Worm (Caenorhabditis elegans): ENCODE data around the gene B0495.9.

DNA sequence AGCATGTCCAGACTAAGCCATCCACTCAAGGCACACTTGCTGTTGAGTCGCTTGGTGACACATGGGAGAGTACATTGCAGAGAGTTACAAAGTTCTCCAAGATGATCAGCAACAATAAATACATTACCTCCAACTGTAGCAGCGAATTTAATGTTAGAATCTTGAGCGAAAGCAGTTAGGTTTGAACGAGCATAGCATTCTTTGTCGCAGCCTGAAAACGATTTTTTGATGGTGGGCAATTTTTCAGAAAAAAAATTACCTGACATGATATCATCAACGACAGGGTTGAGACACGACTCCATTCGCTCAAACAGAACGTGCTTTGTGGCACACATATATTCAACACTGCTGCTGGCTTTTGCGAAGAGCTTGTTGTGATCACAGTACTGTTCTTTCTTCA, 45.5 kb downstream of the B0495.9 start:
- no peak for TF ChIP-seq W03F9.2 (tag; optimal IDR thresholded peaks at IDR 0.05)
- TF ChIP-seq dao-5 (tag; optimal IDR thresholded peaks at IDR 0.05): no peak
